Fruit fly (Drosophila melanogaster) whole organism, pupa: ENCODE measurements around the gene CG14431.
A peak's percentile ranks its signal among the peaks of the same experiment; 100 is the strongest.

Source experiments
- CG10348 ChIP-seq: fragments of 200-800 bp; sonication (Bioruptor generic); IDR thresholded peaks from 2 replicates; pipeline ENCODE4 v1.3.6; 2022; ENCODE audit warnings: missing biosample characterization, missing genetic modification characterization
- CG12605 ChIP-seq: fragments of 200-800 bp; sonication (Bioruptor generic); IDR thresholded peaks from 2 replicates; pipeline ENCODE4 v1.3.6; 2022; ENCODE audit warnings: missing biosample characterization, missing genetic modification characterization
- CG13204 ChIP-seq: fragments of 200-800 bp; sonication (Bioruptor generic); optimal IDR thresholded peaks from 2 replicates; lab custom pipeline; 2018; ENCODE audit warnings: missing biosample characterization, mild to moderate bottlenecking, missing genetic modification characterization, moderate library complexity
- CG14655 ChIP-seq: fragments of 200-800 bp; sonication (Bioruptor generic); optimal IDR thresholded peaks from 3 replicates; lab custom pipeline; 2017; ENCODE audit warnings: mild to moderate bottlenecking, missing biosample characterization, missing genetic modification reagents, missing genetic modification characterization
- CG15710 ChIP-seq: fragments of 200-800 bp; sonication (Bioruptor generic); optimal IDR thresholded peaks from 2 replicates; lab custom pipeline; 2018; ENCODE audit warnings: missing biosample characterization, mild to moderate bottlenecking, missing genetic modification characterization, moderate library complexity
- CG17806 ChIP-seq: fragments of 200-800 bp; sonication (Bioruptor generic); optimal IDR thresholded peaks from 2 replicates; lab custom pipeline; 2018; ENCODE audit warnings: missing biosample characterization, mild to moderate bottlenecking, missing genetic modification characterization, moderate library complexity
- CG32121 ChIP-seq: fragments of 200-800 bp; sonication (Bioruptor generic); IDR thresholded peaks from 2 replicates; pipeline ENCODE4 v1.3.6; 2022; ENCODE audit warnings: missing biosample characterization, missing genetic modification characterization
- CG34367 ChIP-seq: fragments of 200-800 bp; sonication (Bioruptor generic); optimal IDR thresholded peaks from 2 replicates; lab custom pipeline; 2018; ENCODE audit warnings: missing biosample characterization, mild to moderate bottlenecking, missing genetic modification characterization
- CG4496 ChIP-seq: fragments of 200-800 bp; sonication (Bioruptor generic); IDR thresholded peaks from 3 replicates; pipeline ENCODE4 v1.3.6; 2022; ENCODE audit warnings: missing biosample characterization, missing genetic modification characterization
- CG8159 ChIP-seq: fragments of 200-800 bp; sonication (Bioruptor generic); optimal IDR thresholded peaks from 3 replicates; lab custom pipeline; 2018; ENCODE audit warnings: missing biosample characterization, mild to moderate bottlenecking, missing genetic modification characterization, moderate library complexity
- CG8301 ChIP-seq: fragments of 200-800 bp; sonication (Bioruptor generic); optimal IDR thresholded peaks from 2 replicates; lab custom pipeline; 2018; ENCODE audit warnings: missing biosample characterization, mild to moderate bottlenecking, missing genetic modification characterization
- CG9948 ChIP-seq: fragments of 200-800 bp; sonication (Bioruptor generic); optimal IDR thresholded peaks from 2 replicates; lab custom pipeline; 2018; ENCODE audit warnings: missing biosample characterization, mild to moderate bottlenecking, missing genetic modification characterization, moderate library complexity
- D1 ChIP-seq: fragments of 200-800 bp; sonication (Bioruptor generic); optimal IDR thresholded peaks from 2 replicates; lab custom pipeline; 2018; ENCODE audit warnings: missing biosample characterization, mild to moderate bottlenecking, missing genetic modification characterization, moderate library complexity
- EcR ChIP-seq: fragments of 200-800 bp; sonication (Bioruptor generic); optimal IDR thresholded peaks from 3 replicates; lab custom pipeline; 2019; ENCODE audit warnings: missing biosample characterization, missing genetic modification characterization, mild to moderate bottlenecking, moderate library complexity, missing genetic modification reagents
- Ets98B ChIP-seq: fragments of 200-800 bp; sonication (Bioruptor generic); IDR thresholded peaks from 2 replicates; pipeline ENCODE4 v1.3.6; 2022; ENCODE audit warnings: missing biosample characterization, missing genetic modification characterization
- Pif1A ChIP-seq: fragments of 200-800 bp; sonication (Bioruptor generic); optimal IDR thresholded peaks from 3 replicates; lab custom pipeline; 2016; ENCODE audit warnings: missing biosample characterization, missing genetic modification characterization
- Pif1B ChIP-seq: fragments of 200-800 bp; sonication (Bioruptor generic); optimal IDR thresholded peaks from 3 replicates; lab custom pipeline; 2016; ENCODE audit warnings: missing biosample characterization, missing genetic modification characterization
- Snoo ChIP-seq: fragments of 200-800 bp; sonication (Bioruptor generic); optimal IDR thresholded peaks from 3 replicates; lab custom pipeline; 2017; ENCODE audit warnings: missing biosample characterization, mild to moderate bottlenecking, missing genetic modification characterization, inconsistent platforms
- fd96Ca ChIP-seq: fragments of 200-800 bp; sonication (Bioruptor generic); IDR thresholded peaks from 3 replicates; pipeline ENCODE4 v1.3.6; 2022; ENCODE audit warnings: missing biosample characterization, missing genetic modification characterization
- gl ChIP-seq: fragments of 200-800 bp; sonication (Bioruptor generic); optimal IDR thresholded peaks from 2 replicates; lab custom pipeline; 2018; ENCODE audit warnings: missing biosample characterization, mild to moderate bottlenecking, missing genetic modification characterization
- rn ChIP-seq: fragments of 200-800 bp; sonication (Bioruptor generic); IDR thresholded peaks from 2 replicates; pipeline ENCODE4 v1.3.6; 2022; ENCODE audit warnings: missing biosample characterization, missing genetic modification characterization

The CG14431 gene

dm6 chrX:6993753-6994152 is 85.7 kb downstream of the CG14431 start:
- TF ChIP-seq D1 (tag; lab: Kevin White, UChicago): no peak
- TF ChIP-seq Ets98B (GFP tag; lab: Robert Waterston, UW): 0 out of 2 replicates have a peak, but pooled peaks have one; percentile 8
- peak; percentile 1 for TF ChIP-seq CG9948 (tag; lab: Kevin White, UChicago)
- TF ChIP-seq CG8159 (tag; lab: Kevin White, UChicago): peak; percentile 34
- no peak for TF ChIP-seq Pif1B
- TF ChIP-seq fd96Ca (GFP tag; lab: Robert Waterston, UW): peak; percentile 36; the same call in 1 of the 3 replicates
- TF ChIP-seq rn (GFP tag; lab: Robert Waterston, UW): no peak
- peak; percentile 21 for TF ChIP-seq CG14655
- TF ChIP-seq gl (tag; lab: Kevin White, UChicago): no peak
- no peak for TF ChIP-seq CG10348 (GFP tag; lab: Robert Waterston, UW)
- TF ChIP-seq CG12605 (GFP tag; lab: Robert Waterston, UW): no peak
- TF ChIP-seq EcR (GFP tag; lab: Kevin White, UChicago): no peak
- peak; percentile 55 for TF ChIP-seq Snoo (tag; lab: Kevin White, UChicago)
- TF ChIP-seq CG17806: no peak
- no peak for TF ChIP-seq CG32121 (GFP tag; lab: Robert Waterston, UW)
- peak; percentile 59; the same call in 2 of the 3 replicates for TF ChIP-seq CG4496 (GFP tag; lab: Robert Waterston, UW)
- no peak for TF ChIP-seq CG8301 (tag; lab: Kevin White, UChicago)
- peak; percentile 30 for TF ChIP-seq Pif1A
- no peak for TF ChIP-seq CG15710 (tag; lab: Kevin White, UChicago)
- TF ChIP-seq CG13204 (GFP tag; lab: Kevin White, UChicago): no peak
- no peak for TF ChIP-seq CG34367 (tag; lab: Kevin White, UChicago)

- no peak for TF ChIP-seq CG12605 (GFP tag; lab: Robert Waterston, UW)
- TF ChIP-seq Pif1A: peak; percentile 2
- no peak for TF ChIP-seq Pif1B
- peak; percentile 30 for TF ChIP-seq CG34367 (tag; lab: Kevin White, UChicago)
- no peak for TF ChIP-seq CG32121 (GFP tag; lab: Robert Waterston, UW)
- TF ChIP-seq CG10348 (GFP tag; lab: Robert Waterston, UW): no peak
- no peak for TF ChIP-seq CG8301 (tag; lab: Kevin White, UChicago)
- TF ChIP-seq EcR (GFP tag; lab: Kevin White, UChicago): peak; percentile 14
- TF ChIP-seq gl (tag; lab: Kevin White, UChicago): peak; percentile 33
- no peak for TF ChIP-seq fd96Ca (GFP tag; lab: Robert Waterston, UW)
- no peak for TF ChIP-seq CG17806
- peak; percentile 53 for TF ChIP-seq CG13204 (GFP tag; lab: Kevin White, UChicago)
- no peak for TF ChIP-seq rn (GFP tag; lab: Robert Waterston, UW)
- TF ChIP-seq Snoo (tag; lab: Kevin White, UChicago): no peak
- TF ChIP-seq D1 (tag; lab: Kevin White, UChicago): no peak
- no peak for TF ChIP-seq CG9948 (tag; lab: Kevin White, UChicago)
- peak; percentile 6 for TF ChIP-seq CG14655
- TF ChIP-seq CG4496 (GFP tag; lab: Robert Waterston, UW): peak; percentile 40; the same call in 1 of the 3 replicates
- TF ChIP-seq CG8159 (tag; lab: Kevin White, UChicago): no peak
- TF ChIP-seq Ets98B (GFP tag; lab: Robert Waterston, UW): 0 out of 2 replicates have a peak, but pooled peaks have one; percentile 13
- TF ChIP-seq CG15710 (tag; lab: Kevin White, UChicago): no peak
These were observed 86.5 kb downstream of the CG14431 start for dm6 chrX:6994473-6995179.

- no peak for TF ChIP-seq D1 (tag; lab: Kevin White, UChicago)
- no peak for TF ChIP-seq CG9948 (tag; lab: Kevin White, UChicago)
- no peak for TF ChIP-seq Ets98B (GFP tag; lab: Robert Waterston, UW)
- no peak for TF ChIP-seq CG10348 (GFP tag; lab: Robert Waterston, UW)
- TF ChIP-seq CG34367 (tag; lab: Kevin White, UChicago): no peak
- TF ChIP-seq CG13204 (GFP tag; lab: Kevin White, UChicago): no peak
- no peak for TF ChIP-seq CG12605 (GFP tag; lab: Robert Waterston, UW)
- TF ChIP-seq CG32121 (GFP tag; lab: Robert Waterston, UW): no peak
- TF ChIP-seq gl (tag; lab: Kevin White, UChicago): no peak
These were observed 87.2 kb downstream of the CG14431 start for dm6 chrX:6995258-6995657.

- TF ChIP-seq CG17806 (no peak), CG13204 (GFP tag; lab: Kevin White, UChicago) (no peak), CG32121 (GFP tag; lab: Robert Waterston, UW) (no peak), CG8301 (tag; lab: Kevin White, UChicago) (no peak), Pif1A (no peak), Ets98B (GFP tag; lab: Robert Waterston, UW) (no peak), CG14655 (no peak), CG34367 (tag; lab: Kevin White, UChicago) (no peak), CG9948 (tag; lab: Kevin White, UChicago) (no peak), gl (tag; lab: Kevin White, UChicago) (no peak), D1 (tag; lab: Kevin White, UChicago) (no peak), CG12605 (GFP tag; lab: Robert Waterston, UW) (no peak), rn (GFP tag; lab: Robert Waterston, UW) (no peak), EcR (GFP tag; lab: Kevin White, UChicago) (no peak), CG15710 (tag; lab: Kevin White, UChicago) (no peak), Pif1B (no peak), CG8159 (tag; lab: Kevin White, UChicago) (no peak), CG10348 (GFP tag; lab: Robert Waterston, UW) (no peak)
These were observed 88.1 kb downstream of the CG14431 start for dm6 chrX:6996130-6996529.
